Fruit fly (Drosophila melanogaster) whole organism, embryonic: ENCODE measurements around the gene trbl.
A peak's percentile ranks its signal among the peaks of the same experiment; 100 is the strongest.

Source experiments
- CG10366 ChIP-seq: fragments of 200-800 bp; sonication (Bioruptor generic); IDR thresholded peaks from 2 replicates; pipeline ENCODE4 v1.3.6; 2022; ENCODE audit warnings: missing biosample characterization, missing genetic modification characterization
- CG12071 ChIP-seq: fragments of 200-800 bp; sonication (Bioruptor generic); optimal IDR thresholded peaks from 3 replicates; lab custom pipeline; 2018; ENCODE audit warnings: missing biosample characterization, mild to moderate bottlenecking, missing genetic modification characterization
- CG12299 ChIP-seq: fragments of 200-800 bp; sonication (Bioruptor generic); optimal IDR thresholded peaks from 2 replicates; lab custom pipeline; 2018; ENCODE audit warnings: missing biosample characterization, mild to moderate bottlenecking, missing genetic modification characterization
- CG13624 ChIP-seq: fragments of 200-800 bp; sonication (Bioruptor generic); optimal IDR thresholded peaks from 2 replicates; lab custom pipeline; 2016; ENCODE audit warnings: missing biosample characterization, missing genetic modification characterization
- CG14014 ChIP-seq: fragments of 200-800 bp; sonication (Bioruptor generic); IDR thresholded peaks from 2 replicates; pipeline ENCODE4 v1.3.6; 2022; ENCODE audit warnings: missing biosample characterization, missing genetic modification characterization
- CG14667 ChIP-seq: fragments of 200-800 bp; sonication (Bioruptor generic); IDR thresholded peaks from 2 replicates; pipeline ENCODE4 v1.3.6; 2022; ENCODE audit warnings: missing biosample characterization, missing genetic modification characterization
- CG16813 ChIP-seq: fragments of 200-800 bp; sonication (Bioruptor generic); IDR thresholded peaks from 3 replicates; pipeline ENCODE4 v1.3.6; 2022; ENCODE audit warnings: missing biosample characterization, missing genetic modification characterization; ENCODE audit not compliant: partially characterized antibody
- CG17328 ChIP-seq: fragments of 200-800 bp; sonication (Bioruptor generic); IDR thresholded peaks from 2 replicates; pipeline ENCODE4 v1.3.6; 2022; ENCODE audit warnings: missing biosample characterization, missing genetic modification characterization
- CG2712 ChIP-seq: fragments of 200-800 bp; optimal IDR thresholded peaks from 3 replicates; lab custom pipeline; 2019; ENCODE audit warnings: missing biosample characterization, mild to moderate bottlenecking, missing genetic modification characterization, moderate library complexity
- CG3838 ChIP-seq: fragments of 200-800 bp; sonication (Bioruptor generic); optimal IDR thresholded peaks from 3 replicates; lab custom pipeline; 2016; ENCODE audit warnings: missing biosample characterization, missing genetic modification characterization
- CG6791 ChIP-seq: fragments of 200-800 bp; sonication (Bioruptor generic); IDR thresholded peaks from 3 replicates; pipeline ENCODE4 v1.3.6; 2022; ENCODE audit warnings: missing biosample characterization, missing genetic modification characterization; ENCODE audit not compliant: partially characterized antibody
- CG7372 ChIP-seq: fragments of 200-800 bp; sonication (Bioruptor generic); IDR thresholded peaks from 2 replicates; pipeline ENCODE4 v1.3.6; 2022; ENCODE audit warnings: missing biosample characterization, missing genetic modification characterization
- CG7963 ChIP-seq: fragments of 200-800 bp; sonication (Bioruptor generic); IDR thresholded peaks from 3 replicates; pipeline ENCODE4 v1.3.6; 2022; ENCODE audit warnings: missing biosample characterization, missing genetic modification characterization; ENCODE audit not compliant: partially characterized antibody
- CG7987 ChIP-seq: fragments of 200-800 bp; sonication (Bioruptor generic); optimal IDR thresholded peaks from 2 replicates; lab custom pipeline; 2018; ENCODE audit warnings: missing biosample characterization, mild to moderate bottlenecking, missing genetic modification characterization, moderate library complexity
- CG8478 ChIP-seq: fragments of >200 bp; optimal IDR thresholded peaks from 2 replicates; lab custom pipeline; 2018
- CG9215 ChIP-seq: fragments of 200-800 bp; sonication (Bioruptor generic); IDR thresholded peaks from 2 replicates; pipeline ENCODE4 v1.3.6; 2022; ENCODE audit warnings: missing biosample characterization, missing genetic modification characterization
- Dad ChIP-seq: fragments of 200-800 bp; sonication (Bioruptor generic); optimal IDR thresholded peaks from 3 replicates; lab custom pipeline; 2016; ENCODE audit warnings: missing biosample characterization, missing genetic modification characterization
- Gug ChIP-seq: fragments of 200-800 bp; sonication (Bioruptor generic); IDR thresholded peaks from 4 replicates; pipeline ENCODE4 v1.3.6; 2022; ENCODE audit warnings: missing biosample characterization, missing genetic modification characterization
- Hand ChIP-seq: fragments of 200-800 bp; sonication (Bioruptor generic); optimal IDR thresholded peaks from 2 replicates; lab custom pipeline; 2017; ENCODE audit warnings: mild to moderate bottlenecking, missing biosample characterization, missing genetic modification reagents, missing genetic modification characterization
- Hr51 ChIP-seq, 2 experiments: fragments of 200-800 bp; sonication (Bioruptor generic); optimal IDR thresholded peaks; 2 replicates in 1 of 2; 3 replicates in 1 of 2; lab custom pipeline; 2016 to 2018; ENCODE audit warnings: missing biosample characterization in 2 of 2, missing genetic modification characterization in 2 of 2, mild to moderate bottlenecking in 1 of 2, moderate library complexity in 1 of 2
- Med ChIP-seq: fragments of 200-800 bp; sonication (Bioruptor generic); peaks from one replicate; lab custom pipeline; 2016; ENCODE audit warnings: missing biosample characterization, missing genetic modification characterization, mild to moderate bottlenecking, inconsistent platforms, moderate library complexity
- Oaz ChIP-seq: fragments of 200-800 bp; sonication (Bioruptor generic); IDR thresholded peaks from 2 replicates; pipeline ENCODE4 v1.3.6; 2022; ENCODE audit warnings: missing biosample characterization, missing genetic modification characterization
- Sry-δ ChIP-seq: fragments of 200-800 bp; sonication (Bioruptor generic); optimal IDR thresholded peaks from 2 replicates; lab custom pipeline; 2016; ENCODE audit warnings: missing biosample characterization, missing genetic modification characterization
- Stat92E ChIP-seq, 3 experiments: fragments of >200 bp in 2 of 3; fragments of 200-800 bp in 1 of 3; sonication (Bioruptor generic) in 1 of 3; optimal IDR thresholded peaks; 2 replicates each; lab custom pipeline; 2017 to 2019; ENCODE audit warnings: missing biosample characterization in 3 of 3, missing genetic modification characterization in 3 of 3, mild to moderate bottlenecking in 1 of 3, moderate library complexity in 1 of 3
- cad ChIP-seq: fragments of >200 bp; optimal IDR thresholded peaks from 2 replicates; lab custom pipeline; 2017; ENCODE audit warnings: missing biosample characterization, missing genetic modification characterization
- cg ChIP-seq: fragments of 200-800 bp; sonication (Bioruptor generic); optimal IDR thresholded peaks from 3 replicates; lab custom pipeline; 2019; ENCODE audit warnings: missing biosample characterization, mild to moderate bottlenecking, missing genetic modification characterization, moderate library complexity
- chn ChIP-seq: fragments of 200-800 bp; sonication (Bioruptor generic); optimal IDR thresholded peaks from 2 replicates; lab custom pipeline; 2016; ENCODE audit warnings: missing biosample characterization, missing genetic modification characterization
- crol ChIP-seq: fragments of 200-800 bp; sonication (Bioruptor generic); IDR thresholded peaks from 2 replicates; pipeline ENCODE4 v1.3.6; 2022; ENCODE audit warnings: missing biosample characterization, missing genetic modification characterization
- dmrt11E ChIP-seq: fragments of 200-800 bp; sonication (Bioruptor generic); optimal IDR thresholded peaks from 3 replicates; lab custom pipeline; 2018; ENCODE audit warnings: missing biosample characterization, mild to moderate bottlenecking, missing genetic modification characterization, moderate library complexity
- dysf ChIP-seq: fragments of 200-800 bp; sonication (Bioruptor generic); IDR thresholded peaks from 3 replicates; pipeline ENCODE4 v1.3.6; 2022; ENCODE audit warnings: missing biosample characterization, missing genetic modification characterization
- fd102C ChIP-seq: fragments of 200-800 bp; sonication (Bioruptor generic); optimal IDR thresholded peaks from 2 replicates; lab custom pipeline; 2018; ENCODE audit warnings: missing biosample characterization, mild to moderate bottlenecking, missing genetic modification characterization, moderate library complexity
- gem ChIP-seq: fragments of 200-800 bp; sonication (Bioruptor generic); optimal IDR thresholded peaks from 2 replicates; lab custom pipeline; 2019; ENCODE audit warnings: missing biosample characterization, mild to moderate bottlenecking, missing genetic modification characterization, moderate library complexity
- jigr1 ChIP-seq: fragments of 200-800 bp; sonication (Bioruptor generic); IDR thresholded peaks from 3 replicates; pipeline ENCODE4 v1.3.6; 2022; ENCODE audit warnings: missing biosample characterization, missing genetic modification characterization
- jumu ChIP-seq: fragments of 200-800 bp; sonication (Bioruptor generic); optimal IDR thresholded peaks from 3 replicates; lab custom pipeline; 2016; ENCODE audit warnings: missing biosample characterization, missing genetic modification characterization
- nerfin-1 ChIP-seq: fragments of 200-800 bp; sonication (Bioruptor generic); optimal IDR thresholded peaks from 3 replicates; lab custom pipeline; 2019; ENCODE audit warnings: missing biosample characterization, mild to moderate bottlenecking, missing genetic modification characterization, moderate library complexity
- odd ChIP-seq: fragments of 200-800 bp; sonication (Bioruptor generic); optimal IDR thresholded peaks from 2 replicates; lab custom pipeline; 2017; ENCODE audit warnings: missing biosample characterization, mild to moderate bottlenecking, missing genetic modification characterization
- onecut ChIP-seq: fragments of 200-800 bp; sonication (Bioruptor generic); IDR thresholded peaks from 2 replicates; pipeline ENCODE4 v1.3.6; 2022; ENCODE audit warnings: missing biosample characterization, missing genetic modification characterization
- pan ChIP-seq, 4 experiments: fragments of >200 bp in 3 of 4; fragments of 200-800 bp in 1 of 4; sonication (Bioruptor generic) in 1 of 4; optimal IDR thresholded peaks in 3 of 4; IDR thresholded peaks in 1 of 4; 2 replicates each; pipeline versions ENCODE4 v1.3.6 to Lab custom; 2017 to 2022; ENCODE audit warnings: missing biosample characterization in 2 of 4, missing genetic modification characterization in 2 of 4, mixed read lengths in 1 of 4
- phol ChIP-seq: fragments of 200-800 bp; sonication (Bioruptor generic); optimal IDR thresholded peaks from 3 replicates; lab custom pipeline; 2018; ENCODE audit warnings: missing biosample characterization, mild to moderate bottlenecking, missing genetic modification characterization, moderate library complexity
- run ChIP-seq: fragments of 200-800 bp; sonication (Bioruptor generic); optimal IDR thresholded peaks from 3 replicates; lab custom pipeline; 2018; ENCODE audit warnings: missing biosample characterization, mild to moderate bottlenecking, missing genetic modification characterization
- sens-2 ChIP-seq: fragments of 200-800 bp; sonication (Bioruptor generic); IDR thresholded peaks from 2 replicates; pipeline ENCODE4 v1.3.6; 2022; ENCODE audit warnings: missing biosample characterization, missing genetic modification characterization
- sima ChIP-seq: fragments of 200-800 bp; sonication (Bioruptor generic); optimal IDR thresholded peaks from 2 replicates; lab custom pipeline; 2016; ENCODE audit warnings: missing biosample characterization, missing genetic modification characterization
- z ChIP-seq: fragments of 200-800 bp; sonication (Bioruptor generic); IDR thresholded peaks from 3 replicates; pipeline ENCODE4 v1.3.6; 2022; ENCODE audit warnings: missing biosample characterization, missing genetic modification characterization

trbl gene

dm6 chr3L:20379496-20379895 is 21.9 kb downstream of the trbl start:
- TF ChIP-seq CG6791 (GFP tag; lab: Robert Waterston, UW) (0 out of 3 replicates have a peak, but pooled peaks have one; percentile 11), CG14014 (no peak), pan (optimal IDR thresholded peaks at IDR 0.05; lab: Kevin White, UChicago) (no peak), pan (GFP tag; optimal IDR thresholded peaks at IDR 0.05 in 1 of 2, IDR thresholded peaks at IDR 0.05 in 1 of 2) (no peak), sens-2 (GFP tag; lab: Robert Waterston, UW) (no peak), CG7987 (GFP tag; lab: Kevin White, UChicago) (no peak), CG9215 (GFP tag; lab: Robert Waterston, UW) (no peak), run (tag; lab: Kevin White, UChicago) (no peak), dysf (GFP tag; lab: Robert Waterston, UW) (no peak), CG7372 (no peak), Hand (GFP tag; lab: Kevin White, UChicago) (no peak), Gug (GFP tag; lab: Robert Waterston, UW) (no peak), Hr51 (GFP tag; optimal IDR thresholded peaks at IDR 0.05; lab: Kevin White, UChicago) (no peak), CG13624 (GFP tag; lab: Kevin White, UChicago) (no peak), Dad (GFP tag; lab: Kevin White, UChicago) (no peak), CG2712 (no peak), sima (GFP tag; lab: Kevin White, UChicago) (no peak), Oaz (GFP tag; lab: Robert Waterston, UW) (no peak), CG8478 (lab: Kevin White, UChicago) (peak; percentile 55), CG7963 (0 out of 3 replicates have a peak, but pooled peaks have one; percentile 6), fd102C (no peak), CG10366 (GFP tag; lab: Robert Waterston, UW) (no peak), phol (tag; lab: Kevin White, UChicago) (no peak), Med (GFP tag; lab: Kevin White, UChicago) (peak; percentile 52), CG17328 (GFP tag; lab: Robert Waterston, UW) (no peak), cad (GFP tag; lab: Kevin White, UChicago) (no peak), CG14667 (GFP tag; lab: Robert Waterston, UW) (no peak), CG3838 (no peak), chn (GFP tag; lab: Kevin White, UChicago) (no peak), Sry-δ (GFP tag; lab: Kevin White, UChicago) (no peak), crol (GFP tag; lab: Robert Waterston, UW) (no peak), CG16813 (GFP tag; lab: Robert Waterston, UW) (no peak), z (GFP tag; lab: Robert Waterston, UW) (0 out of 3 replicates have a peak, but pooled peaks have one; percentile 26), CG12071 (GFP tag; lab: Kevin White, UChicago) (no peak), odd (no peak), jigr1 (GFP tag; lab: Robert Waterston, UW) (no peak), jumu (GFP tag; lab: Kevin White, UChicago) (no peak), gem (tag; lab: Kevin White, UChicago) (no peak), dmrt11E (tag; lab: Kevin White, UChicago) (no peak), CG12299 (tag; lab: Kevin White, UChicago) (no peak)

dm6 chr3L:20376564-20376920 is 24.9 kb downstream of the trbl start:
- TF ChIP-seq onecut, result peak; percentile 73
- peak; percentile 5 for TF ChIP-seq cg
- TF ChIP-seq nerfin-1, result peak; percentile 45
- no peak for TF ChIP-seq Stat92E (GFP tag; optimal IDR thresholded peaks at IDR 0.05; lab: Kevin White, UChicago)
